Fruit fly (Drosophila melanogaster) whole organism, embryonic: Measurements from ENCODE around the gene Ogdh.

ENCODE experiments used
- ATbp ChIP-seq: fragments of 200-800 bp; sonication (Bioruptor generic); optimal IDR thresholded peaks from 2 replicates; lab custom pipeline; 2017; ENCODE audit warnings: missing biosample characterization, mild to moderate bottlenecking, missing genetic modification characterization, missing genetic modification reagents
- Ada2b ChIP-seq: fragments of 200-800 bp; sonication (Bioruptor generic); IDR thresholded peaks from 2 replicates; pipeline ENCODE4 v1.3.6; 2022; ENCODE audit warnings: missing biosample characterization, missing genetic modification characterization
- Atf6 ChIP-seq: fragments of 200-800 bp; sonication (Bioruptor generic); IDR thresholded peaks from 2 replicates; pipeline ENCODE4 v1.3.6; 2022; ENCODE audit warnings: missing biosample characterization, missing genetic modification characterization
- CG11504 ChIP-seq: fragments of 200-800 bp; sonication (Bioruptor generic); optimal IDR thresholded peaks from 3 replicates; lab custom pipeline; 2019; ENCODE audit warnings: missing biosample characterization, mild to moderate bottlenecking, missing genetic modification characterization, moderate library complexity
- CG12104 ChIP-seq: fragments of 200-800 bp; sonication (Bioruptor generic); optimal IDR thresholded peaks from 3 replicates; lab custom pipeline; 2016; ENCODE audit warnings: missing biosample characterization, missing genetic modification characterization
- CG13296 ChIP-seq: fragments of 200-800 bp; sonication (Bioruptor generic); optimal IDR thresholded peaks from 3 replicates; lab custom pipeline; 2018; ENCODE audit warnings: missing biosample characterization, mild to moderate bottlenecking, missing genetic modification characterization
- CG13424 ChIP-seq: fragments of 200-800 bp; sonication (Bioruptor generic); optimal IDR thresholded peaks from 2 replicates; lab custom pipeline; 2019; ENCODE audit warnings: missing biosample characterization, mild to moderate bottlenecking, missing genetic modification characterization, moderate library complexity
- CG13894 ChIP-seq: fragments of 200-800 bp; sonication (Bioruptor generic); optimal IDR thresholded peaks from 3 replicates; lab custom pipeline; 2018; ENCODE audit warnings: missing biosample characterization, mild to moderate bottlenecking, missing genetic modification characterization, moderate library complexity
- CG16815 ChIP-seq: fragments of 200-800 bp; sonication (Bioruptor generic); optimal IDR thresholded peaks from 3 replicates; lab custom pipeline; 2017; ENCODE audit warnings: missing biosample characterization, mild to moderate bottlenecking, missing genetic modification characterization
- CG17612 ChIP-seq: fragments of 200-800 bp; sonication (Bioruptor generic); IDR thresholded peaks from 2 replicates; pipeline ENCODE4 v1.3.6; 2022; ENCODE audit warnings: missing biosample characterization, missing genetic modification characterization
- CG2120 ChIP-seq: fragments of 200-800 bp; sonication (Bioruptor generic); optimal IDR thresholded peaks from 3 replicates; lab custom pipeline; 2016; ENCODE audit warnings: missing biosample characterization, missing genetic modification characterization
- CG2202 ChIP-seq: fragments of 200-800 bp; sonication (Bioruptor generic); optimal IDR thresholded peaks from 2 replicates; lab custom pipeline; 2018; ENCODE audit warnings: missing biosample characterization, mild to moderate bottlenecking, missing genetic modification characterization
- CG2889 ChIP-seq: fragments of 200-800 bp; sonication (Bioruptor generic); IDR thresholded peaks from 3 replicates; pipeline ENCODE4 v1.3.6; 2022; ENCODE audit warnings: missing biosample characterization, missing genetic modification characterization
- CG30403 ChIP-seq: fragments of 200-800 bp; sonication (Bioruptor generic); optimal IDR thresholded peaks from 3 replicates; lab custom pipeline; 2016; ENCODE audit warnings: missing biosample characterization, missing genetic modification characterization
- CG4424 ChIP-seq: fragments of 200-800 bp; sonication (Bioruptor generic); optimal IDR thresholded peaks from 3 replicates; lab custom pipeline; 2016; ENCODE audit warnings: missing biosample characterization, missing genetic modification characterization
- CG9817 ChIP-seq: fragments of 200-800 bp; sonication (Bioruptor generic); optimal IDR thresholded peaks from 2 replicates; lab custom pipeline; 2018; ENCODE audit warnings: missing biosample characterization, mild to moderate bottlenecking, missing genetic modification characterization, moderate library complexity
- Fer1 ChIP-seq: fragments of 200-800 bp; sonication (Bioruptor generic); optimal IDR thresholded peaks from 2 replicates; lab custom pipeline; 2017; ENCODE audit warnings: missing biosample characterization, mild to moderate bottlenecking, missing genetic modification characterization
- Fer3 ChIP-seq: fragments of 200-800 bp; sonication (Bioruptor generic); optimal IDR thresholded peaks from 2 replicates; lab custom pipeline; 2018; ENCODE audit warnings: missing biosample characterization, mild to moderate bottlenecking, missing genetic modification characterization, moderate library complexity
- Hr51 ChIP-seq, 2 experiments: fragments of 200-800 bp; sonication (Bioruptor generic); optimal IDR thresholded peaks; 2 replicates in 1 of 2; 3 replicates in 1 of 2; lab custom pipeline; 2016 to 2018; ENCODE audit warnings: missing biosample characterization in 2 of 2, missing genetic modification characterization in 2 of 2, mild to moderate bottlenecking in 1 of 2, moderate library complexity in 1 of 2
- Lpt ChIP-seq: fragments of >200 bp; optimal IDR thresholded peaks from 2 replicates; lab custom pipeline; 2018; ENCODE audit warnings: missing biosample characterization, missing genetic modification characterization
- NC2α ChIP-seq: fragments of 200-800 bp; sonication (Bioruptor generic); optimal IDR thresholded peaks from 2 replicates; lab custom pipeline; 2016; ENCODE audit warnings: missing biosample characterization, missing genetic modification characterization
- Nf-YA ChIP-seq: fragments of 200-800 bp; sonication (Bioruptor generic); IDR thresholded peaks from 2 replicates; pipeline ENCODE4 v1.3.6; 2022; ENCODE audit warnings: missing biosample characterization, missing genetic modification characterization
- Nf-YC ChIP-seq: fragments of 200-800 bp; optimal IDR thresholded peaks from 3 replicates; lab custom pipeline; 2019; ENCODE audit warnings: missing biosample characterization, mild to moderate bottlenecking, missing genetic modification characterization, moderate library complexity
- Xrp1 ChIP-seq: fragments of 200-800 bp; sonication (Bioruptor generic); IDR thresholded peaks from 2 replicates; pipeline ENCODE4 v1.3.6; 2022; ENCODE audit warnings: missing biosample characterization, missing genetic modification characterization
- abd-A ChIP-seq: fragments of 200-800 bp; sonication (Bioruptor generic); optimal IDR thresholded peaks from 3 replicates; lab custom pipeline; 2019; ENCODE audit warnings: missing biosample characterization, mild to moderate bottlenecking, missing genetic modification characterization, moderate library complexity
- ac ChIP-seq: fragments of 200-800 bp; sonication (Bioruptor generic); optimal IDR thresholded peaks from 3 replicates; lab custom pipeline; 2017; ENCODE audit warnings: missing biosample characterization, mild to moderate bottlenecking, missing genetic modification characterization
- ara ChIP-seq: fragments of 200-800 bp; sonication (Bioruptor generic); IDR thresholded peaks from 2 replicates; pipeline ENCODE4 v1.3.6; 2022; ENCODE audit warnings: missing biosample characterization, missing genetic modification characterization
- ase ChIP-seq: fragments of 200-800 bp; sonication (Bioruptor generic); IDR thresholded peaks from 3 replicates; pipeline ENCODE4 v1.3.6; 2022; ENCODE audit warnings: missing biosample characterization, missing genetic modification characterization
- bowl ChIP-seq: fragments of 200-800 bp; sonication (Bioruptor generic); IDR thresholded peaks from 2 replicates; pipeline ENCODE4 v1.3.6; 2022; ENCODE audit warnings: missing biosample characterization, missing genetic modification characterization
- caup ChIP-seq: fragments of 200-800 bp; sonication (Bioruptor generic); optimal IDR thresholded peaks from 3 replicates; lab custom pipeline; 2017; ENCODE audit warnings: missing biosample characterization, mild to moderate bottlenecking, missing genetic modification characterization, moderate library complexity; ENCODE audit not compliant: severe bottlenecking
- chinmo ChIP-seq: fragments of 200-800 bp; sonication (Bioruptor generic); IDR thresholded peaks from 4 replicates; pipeline ENCODE4 v1.3.6; 2022; ENCODE audit warnings: missing biosample characterization, missing genetic modification characterization; ENCODE audit not compliant: partially characterized antibody
- en ChIP-seq: fragments of 200-800 bp; sonication (Bioruptor generic); optimal IDR thresholded peaks from 2 replicates; lab custom pipeline; 2016; ENCODE audit warnings: missing biosample characterization, missing genetic modification characterization
- eve ChIP-seq, 2 experiments: fragments of >200 bp; optimal IDR thresholded peaks; 2 replicates each; lab custom pipeline; 2017; ENCODE audit warnings: missing biosample characterization in 2 of 2, missing genetic modification characterization in 2 of 2
- exex ChIP-seq: fragments of 200-800 bp; sonication (Bioruptor generic); optimal IDR thresholded peaks from 4 replicates; lab custom pipeline; 2018; ENCODE audit warnings: missing biosample characterization, mild to moderate bottlenecking, missing genetic modification characterization, moderate library complexity
- eyg ChIP-seq: fragments of 200-800 bp; sonication (Bioruptor generic); optimal IDR thresholded peaks from 3 replicates; lab custom pipeline; 2016; ENCODE audit warnings: missing biosample characterization, missing genetic modification characterization
- gem ChIP-seq: fragments of 200-800 bp; sonication (Bioruptor generic); optimal IDR thresholded peaks from 2 replicates; lab custom pipeline; 2019; ENCODE audit warnings: missing biosample characterization, mild to moderate bottlenecking, missing genetic modification characterization, moderate library complexity
- hkb ChIP-seq, 2 experiments: fragments of 200-800 bp in 1 of 2; fragments of >200 bp in 1 of 2; sonication (Bioruptor generic) in 1 of 2; IDR thresholded peaks in 1 of 2; optimal IDR thresholded peaks in 1 of 2; 2 replicates each; pipeline versions ENCODE4 v1.3.6 to Lab custom; 2017 to 2022; ENCODE audit warnings: missing biosample characterization in 1 of 2, missing genetic modification characterization in 1 of 2
- insv ChIP-seq, 2 experiments: fragments of 200-800 bp; sonication (Bioruptor generic); optimal IDR thresholded peaks; 3 replicates each; lab custom pipeline; 2016 to 2018; ENCODE audit warnings: missing biosample characterization in 2 of 2, missing genetic modification characterization in 2 of 2
- kni ChIP-seq: fragments of 200-800 bp; sonication (Bioruptor generic); optimal IDR thresholded peaks from 3 replicates; lab custom pipeline; 2017; ENCODE audit warnings: mild to moderate bottlenecking, missing biosample characterization, missing genetic modification reagents, missing genetic modification characterization
- lbe ChIP-seq: fragments of 200-800 bp; sonication (Bioruptor generic); optimal IDR thresholded peaks from 2 replicates; lab custom pipeline; 2016; ENCODE audit warnings: missing biosample characterization, mild to moderate bottlenecking, missing genetic modification characterization
- nom ChIP-seq: fragments of 200-800 bp; sonication (Bioruptor generic); optimal IDR thresholded peaks from 2 replicates; lab custom pipeline; 2017; ENCODE audit warnings: missing biosample characterization, missing genetic modification characterization, mild to moderate bottlenecking, moderate library complexity, missing genetic modification reagents
- p53 ChIP-seq: fragments of 200-800 bp; sonication (Bioruptor generic); optimal IDR thresholded peaks from 2 replicates; lab custom pipeline; 2016; ENCODE audit warnings: missing biosample characterization, missing genetic modification characterization
- pan ChIP-seq, 4 experiments: fragments of >200 bp in 3 of 4; fragments of 200-800 bp in 1 of 4; sonication (Bioruptor generic) in 1 of 4; optimal IDR thresholded peaks in 3 of 4; IDR thresholded peaks in 1 of 4; 2 replicates each; pipeline versions ENCODE4 v1.3.6 to Lab custom; 2017 to 2022; ENCODE audit warnings: missing biosample characterization in 2 of 4, missing genetic modification characterization in 2 of 4, mixed read lengths in 1 of 4
- ranshi ChIP-seq: fragments of 200-800 bp; sonication (Bioruptor generic); IDR thresholded peaks from 2 replicates; pipeline ENCODE4 v1.3.6; 2022; ENCODE audit warnings: missing biosample characterization, missing genetic modification characterization
- sens ChIP-seq: fragments of 200-800 bp; sonication (Bioruptor generic); peaks from one replicate; lab custom pipeline; 2016; ENCODE audit warnings: missing biosample characterization, missing genetic modification characterization
- sqz ChIP-seq: fragments of 200-800 bp; sonication (Bioruptor generic); optimal IDR thresholded peaks from 3 replicates; lab custom pipeline; 2018; ENCODE audit warnings: missing biosample characterization, mild to moderate bottlenecking, missing genetic modification characterization
- sug ChIP-seq: fragments of 200-800 bp; optimal IDR thresholded peaks from 2 replicates; lab custom pipeline; 2019; ENCODE audit warnings: missing biosample characterization, mild to moderate bottlenecking, missing genetic modification characterization, moderate library complexity
- tio ChIP-seq: fragments of 200-800 bp; sonication (Bioruptor generic); optimal IDR thresholded peaks from 2 replicates; lab custom pipeline; 2017; ENCODE audit warnings: missing biosample characterization, missing genetic modification characterization, inconsistent platforms
- wek ChIP-seq: fragments of 200-800 bp; sonication (Bioruptor generic); optimal IDR thresholded peaks from 3 replicates; lab custom pipeline; 2018; ENCODE audit warnings: missing biosample characterization, mild to moderate bottlenecking, missing genetic modification characterization, moderate library complexity

The Ogdh gene

dm6 chr3L:16974645-16975151 lies 20.1 kb downstream of the Ogdh start (continued):
- TF ChIP-seq abd-A (tag; lab: Kevin White, UChicago), result peak; percentile 55
- TF ChIP-seq sqz (GFP tag; lab: Kevin White, UChicago), result peak; percentile 28
- peak; percentile 71 for TF ChIP-seq ranshi
- no peak for TF ChIP-seq CG16815 (GFP tag; lab: Kevin White, UChicago)
- peak; percentile 1 for TF ChIP-seq exex (tag; lab: Kevin White, UChicago)
- no peak for TF ChIP-seq NC2α (GFP tag; lab: Kevin White, UChicago)
- TF ChIP-seq insv (GFP tag; optimal IDR thresholded peaks at IDR 0.05; lab: Kevin White, UChicago), result no peak
- no peak for TF ChIP-seq ac (GFP tag; lab: Kevin White, UChicago)
- TF ChIP-seq Atf6, result peak; percentile 33; the same call in 1 of the 2 replicates
- TF ChIP-seq Ada2b (GFP tag; lab: Robert Waterston, UW), result 0 out of 2 replicates have a peak, but pooled peaks have one; percentile 6
- TF ChIP-seq tio (GFP tag; lab: Kevin White, UChicago), result no peak
- TF ChIP-seq CG13424, result peak; percentile 12
- TF ChIP-seq sug (tag; lab: Kevin White, UChicago), result no peak
- TF ChIP-seq Lpt (GFP tag; lab: Kevin White, UChicago), result no peak
- TF ChIP-seq hkb (optimal IDR thresholded peaks at IDR 0.05; lab: Kevin White, UChicago), result no peak
- peak; percentile 47; the same call in 1 of the 2 replicates for TF ChIP-seq hkb (GFP tag; IDR thresholded peaks at IDR 0.05; lab: Robert Waterston, UW)
- peak; percentile 16; the same call in 1 of the 2 replicates for TF ChIP-seq Xrp1 (GFP tag; lab: Robert Waterston, UW)
- no peak for TF ChIP-seq Nf-YA (GFP tag; lab: Robert Waterston, UW)
- TF ChIP-seq CG17612, result no peak
- peak; percentile 51 for TF ChIP-seq lbe (GFP tag; lab: Kevin White, UChicago)
- TF ChIP-seq ara (GFP tag; lab: Robert Waterston, UW), result 0 out of 2 replicates have a peak, but pooled peaks have one; percentile 5
- no peak for TF ChIP-seq ase (GFP tag; lab: Robert Waterston, UW)
- TF ChIP-seq CG13296 (GFP tag; lab: Kevin White, UChicago), result peak; percentile 57
- no peak for TF ChIP-seq eyg (GFP tag; lab: Kevin White, UChicago)
- no peak for TF ChIP-seq Nf-YC (tag; lab: Kevin White, UChicago)
- peak; percentile 56; the same call in 1 of the 4 replicates for TF ChIP-seq chinmo (GFP tag; lab: Robert Waterston, UW)
- TF ChIP-seq en (GFP tag; lab: Kevin White, UChicago), result no peak
- no peak for TF ChIP-seq CG4424 (GFP tag; lab: Kevin White, UChicago)
- TF ChIP-seq eve (GFP tag; optimal IDR thresholded peaks at IDR 0.05; lab: Kevin White, UChicago), result peak in 1 of 2 experiments; percentile 52
- TF ChIP-seq kni, result peak; percentile 56
- no peak for TF ChIP-seq CG2202 (tag; lab: Kevin White, UChicago)
- TF ChIP-seq gem (tag; lab: Kevin White, UChicago), result peak; percentile 2
- no peak for TF ChIP-seq CG9817 (tag; lab: Kevin White, UChicago)
- TF ChIP-seq CG12104 (GFP tag; lab: Kevin White, UChicago), result no peak
- peak; percentile 1 for TF ChIP-seq CG30403 (GFP tag; lab: Kevin White, UChicago)
- peak; percentile 9 for TF ChIP-seq CG2120 (GFP tag; lab: Kevin White, UChicago)
- peak; percentile 50 for TF ChIP-seq nom (GFP tag; lab: Kevin White, UChicago)
- TF ChIP-seq CG13894 (tag; lab: Kevin White, UChicago), result peak; percentile 41
- TF ChIP-seq Hr51 (GFP tag; optimal IDR thresholded peaks at IDR 0.05; lab: Kevin White, UChicago), result peak in 1 of 2 experiments; percentile 5
- TF ChIP-seq ATbp, result peak; percentile 66
- peak; percentile 13 for TF ChIP-seq Fer1 (GFP tag; lab: Kevin White, UChicago)
- TF ChIP-seq caup, result no peak
- peak; percentile 22 for TF ChIP-seq CG11504 (tag; lab: Kevin White, UChicago)
- peak; percentile 41 for TF ChIP-seq sens (GFP tag; lab: Kevin White, UChicago)
- no peak for TF ChIP-seq p53 (GFP tag; lab: Kevin White, UChicago)
- TF ChIP-seq CG2889, result no peak
- no peak for TF ChIP-seq bowl
- TF ChIP-seq wek (GFP tag; lab: Kevin White, UChicago), result peak; percentile 6
- TF ChIP-seq pan (optimal IDR thresholded peaks at IDR 0.05; lab: Kevin White, UChicago), result no peak
- peak in 1 of 2 experiments; percentile 14 for TF ChIP-seq pan (GFP tag; optimal IDR thresholded peaks at IDR 0.05 in 1 of 2, IDR thresholded peaks at IDR 0.05 in 1 of 2)
- TF ChIP-seq Fer3 (tag; lab: Kevin White, UChicago), result peak; percentile 24
